Worm (Caenorhabditis elegans): ENCODE results near the gene cwp-2.

DNA sequence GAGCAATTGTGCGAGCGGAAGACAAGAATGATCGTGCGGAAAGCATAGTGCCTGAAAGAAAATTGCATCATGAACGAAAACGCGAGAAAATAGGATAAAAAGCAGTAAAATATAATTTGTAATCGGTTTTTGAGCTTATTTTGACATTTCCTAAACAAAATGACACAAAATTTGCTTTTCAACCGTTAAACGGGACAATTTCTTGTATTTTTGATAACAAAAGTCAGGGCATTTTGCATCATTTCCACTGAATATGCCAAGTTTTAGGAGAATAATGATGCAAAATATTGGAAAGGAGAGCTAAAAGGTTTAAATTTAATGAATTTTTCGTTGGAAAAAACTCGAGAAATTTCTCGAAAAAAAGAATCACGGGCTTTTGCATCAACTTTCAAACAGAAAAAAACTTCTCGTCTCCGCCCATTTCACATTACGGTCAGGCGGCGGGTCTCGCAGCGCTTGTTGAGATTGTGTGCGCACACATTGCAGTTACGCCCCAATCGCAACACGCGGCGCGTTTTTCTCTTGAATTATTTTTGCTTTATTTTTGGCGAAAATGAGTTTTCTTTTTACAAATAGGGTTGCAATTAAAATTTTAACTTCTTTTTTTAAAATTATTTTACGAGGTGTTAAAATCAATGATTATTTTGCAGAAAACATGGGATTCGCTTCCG lies 15.6 kb downstream of the cwp-2 start, which contains the start of the genes hsp-6 and C37H5.5:
- TF ChIP-seq nhr-11 (tag; optimal IDR thresholded peaks at IDR 0.05), result no peak
- TF ChIP-seq unc-39 (tag; optimal IDR thresholded peaks at IDR 0.05), result no peak
